Worm (Caenorhabditis elegans) whole organism, L1 larva: ENCODE data around the gene F13D11.4.

ENCODE experiments used
- C04F5.9 ChIP-seq: sonication (generic microtip); optimal IDR thresholded peaks from 2 replicates; lab custom pipeline; 2016; ENCODE audit warnings: missing genetic modification characterization, missing compliant biosample characterization
- C34B4.2 ChIP-seq: sonication (generic microtip); optimal IDR thresholded peaks from 2 replicates; lab custom pipeline; 2017; ENCODE audit warnings: mild to moderate bottlenecking, missing genetic modification characterization, missing compliant biosample characterization
- F16B12.6 ChIP-seq: fragments of 150-350 bp; optimal IDR thresholded peaks from 2 replicates; lab custom pipeline; 2014; ENCODE audit warnings: missing biosample characterization, missing genetic modification characterization
- aha-1 ChIP-seq: fragments of 150-350 bp; optimal IDR thresholded peaks from 2 replicates; lab custom pipeline; 2014; ENCODE audit warnings: missing biosample characterization, missing genetic modification characterization
- alr-1 ChIP-seq: fragments of 200-800 bp; sonication (Bioruptor generic); optimal IDR thresholded peaks from 2 replicates; lab custom pipeline; 2018; ENCODE audit warnings: borderline replicate concordance, mild to moderate bottlenecking, missing genetic modification characterization, missing compliant biosample characterization
- ceh-8 ChIP-seq: fragments of 200-800 bp; sonication (Bioruptor generic); optimal IDR thresholded peaks from 2 replicates; lab custom pipeline; 2018; ENCODE audit warnings: mild to moderate bottlenecking, missing genetic modification characterization, moderate library complexity, missing compliant biosample characterization
- ceh-90 ChIP-seq: sonication (generic microtip); optimal IDR thresholded peaks from 2 replicates; lab custom pipeline; 2016; ENCODE audit warnings: missing genetic modification characterization, missing compliant biosample characterization
- efl-1 ChIP-seq, 4 experiments: fragments of 150-350 bp; optimal IDR thresholded peaks in 3 of 4; peaks in 1 of 4; 1 replicate in 1 of 4; 2 replicates in 3 of 4; lab custom pipeline; 2014; ENCODE audit warnings: missing biosample characterization in 2 of 4, missing genetic modification characterization in 2 of 4, missing genetic modification reagents in 2 of 4
- efl-3 ChIP-seq: fragments of 200-800 bp; sonication (Bioruptor generic); optimal IDR thresholded peaks from 2 replicates; lab custom pipeline; 2018; ENCODE audit warnings: mild to moderate bottlenecking, missing genetic modification characterization, missing compliant biosample characterization
- egl-27 ChIP-seq, 2 experiments: fragments of 150-350 bp in 1 of 2; sonication (generic microtip); optimal IDR thresholded peaks; 3 replicates each; lab custom pipeline; 2017 to 2018; ENCODE audit warnings: missing biosample characterization in 2 of 2, missing genetic modification characterization in 2 of 2, missing genetic modification reagents in 2 of 2
- elt-2 ChIP-seq: sonication (generic microtip); optimal IDR thresholded peaks from 2 replicates; lab custom pipeline; 2016; ENCODE audit warnings: missing genetic modification characterization, mild to moderate bottlenecking, inconsistent platforms, missing compliant biosample characterization, missing genetic modification reagents
- fos-1 ChIP-seq: fragments of 150-350 bp; optimal IDR thresholded peaks from 2 replicates; lab custom pipeline; 2014; ENCODE audit warnings: missing biosample characterization, missing genetic modification characterization
- grh-1 ChIP-seq: fragments of 200-800 bp; sonication (Bioruptor generic); IDR thresholded peaks from 2 replicates; pipeline ENCODE4 v1.3.6; 2022; ENCODE audit warnings: missing genetic modification reagents, missing genetic modification characterization, missing compliant biosample characterization
- hlh-17 ChIP-seq: fragments of 200-800 bp; sonication (Bioruptor generic); optimal IDR thresholded peaks from 2 replicates; lab custom pipeline; 2018; ENCODE audit warnings: missing genetic modification characterization, mild to moderate bottlenecking, missing compliant biosample characterization, moderate library complexity, borderline replicate concordance
- hlh-4 ChIP-seq: sonication (generic microtip); optimal IDR thresholded peaks from 2 replicates; lab custom pipeline; 2016; ENCODE audit warnings: mild to moderate bottlenecking, missing genetic modification characterization, missing compliant biosample characterization
- lin-13 ChIP-seq: fragments of 150-350 bp; optimal IDR thresholded peaks from 2 replicates; lab custom pipeline; 2014; ENCODE audit warnings: missing biosample characterization, missing genetic modification reagents, missing genetic modification characterization
- mab-9 ChIP-seq: fragments of 200-800 bp; sonication (Bioruptor generic); IDR thresholded peaks from 2 replicates; pipeline ENCODE4 v1.3.6; 2022; ENCODE audit warnings: missing genetic modification reagents, missing genetic modification characterization, missing compliant biosample characterization
- mep-1 ChIP-seq: fragments of 150-350 bp; optimal IDR thresholded peaks from 2 replicates; lab custom pipeline; 2014; ENCODE audit warnings: missing biosample characterization, missing genetic modification characterization
- nhr-11 ChIP-seq: fragments of 150-350 bp; optimal IDR thresholded peaks from 2 replicates; lab custom pipeline; 2014; ENCODE audit warnings: missing biosample characterization, missing genetic modification characterization
- nhr-19 ChIP-seq: fragments of 200-800 bp; sonication (Bioruptor generic); conservative IDR thresholded peaks from 2 replicates; pipeline ENCODE4 v1.3.6; 2022; ENCODE audit warnings: missing genetic modification characterization, missing compliant biosample characterization
- nhr-28 ChIP-seq: fragments of 150-350 bp; optimal IDR thresholded peaks from 2 replicates; lab custom pipeline; 2014; ENCODE audit warnings: missing biosample characterization, missing genetic modification characterization
- nhr-47 ChIP-seq: sonication (generic microtip); optimal IDR thresholded peaks from 2 replicates; lab custom pipeline; 2016; ENCODE audit warnings: mild to moderate bottlenecking, missing genetic modification characterization, moderate library complexity, missing compliant biosample characterization
- nhr-77 ChIP-seq: fragments of 150-350 bp; optimal IDR thresholded peaks from 2 replicates; lab custom pipeline; 2014; ENCODE audit warnings: missing biosample characterization, missing genetic modification characterization
- nhr-84 ChIP-seq: sonication (generic microtip); optimal IDR thresholded peaks from 2 replicates; lab custom pipeline; 2017; ENCODE audit warnings: missing biosample characterization, missing genetic modification characterization
- pqm-1 ChIP-seq: sonication (generic microtip); optimal IDR thresholded peaks from 3 replicates; lab custom pipeline; 2017; ENCODE audit warnings: missing biosample characterization, missing genetic modification characterization
- skn-1 ChIP-seq: fragments of 150-350 bp; optimal IDR thresholded peaks from 2 replicates; lab custom pipeline; 2014; ENCODE audit warnings: missing biosample characterization, missing genetic modification characterization
- sox-4 ChIP-seq: sonication (generic microtip); optimal IDR thresholded peaks from 2 replicates; lab custom pipeline; 2016; ENCODE audit warnings: missing genetic modification characterization, missing compliant biosample characterization
- sptf-1 ChIP-seq: fragments of 150-350 bp; optimal IDR thresholded peaks from 2 replicates; lab custom pipeline; 2014; ENCODE audit warnings: missing biosample characterization, missing genetic modification characterization
- tlp-1 ChIP-seq: fragments of 150-350 bp; optimal IDR thresholded peaks from 2 replicates; lab custom pipeline; 2014; ENCODE audit warnings: missing biosample characterization, missing genetic modification characterization
- unc-30 ChIP-seq: sonication (generic microtip); optimal IDR thresholded peaks from 2 replicates; lab custom pipeline; 2017; ENCODE audit warnings: missing biosample characterization, missing genetic modification characterization
- unc-62 ChIP-seq: fragments of 150-350 bp; optimal IDR thresholded peaks from 2 replicates; lab custom pipeline; 2014; ENCODE audit warnings: missing biosample characterization, missing genetic modification reagents, missing genetic modification characterization
- vab-15 ChIP-seq: sonication (generic microtip); optimal IDR thresholded peaks from 2 replicates; lab custom pipeline; 2017; ENCODE audit warnings: missing genotype, mild to moderate bottlenecking, missing genetic modification characterization, missing compliant biosample characterization
- zip-4 ChIP-seq: fragments of 200-800 bp; sonication (Bioruptor generic); optimal IDR thresholded peaks from 2 replicates; lab custom pipeline; 2018; ENCODE audit warnings: mild to moderate bottlenecking, missing genetic modification characterization, moderate library complexity, missing compliant biosample characterization
- ztf-11 ChIP-seq, 2 experiments: sonication (generic microtip); optimal IDR thresholded peaks; 2 replicates each; lab custom pipeline; 2016 to 2017; ENCODE audit warnings: missing genetic modification characterization in 2 of 2, missing biosample characterization in 1 of 2, missing compliant biosample characterization in 1 of 2

Gene F13D11.4

ce11 chrX:5782153-5782552 lies 52.5 kb downstream of the F13D11.4 start, which contains the start of gene gakh-1 (continued):
- TF ChIP-seq nhr-19 (GFP tag; lab: Robert Waterston, UW) (peak; percentile 63), ceh-8 (peak; percentile 51), nhr-11 (tag; lab: Kevin White, UChicago) (no peak), sox-4 (tag; lab: Kevin White, UChicago) (peak; percentile 20), mep-1 (tag; lab: Kevin White, UChicago) (peak; percentile 60), pqm-1 (tag; lab: Kevin White, UChicago) (no peak), nhr-77 (peak; percentile 46), C04F5.9 (tag; lab: Kevin White, UChicago) (no peak), vab-15 (tag; lab: Kevin White, UChicago) (no peak), sptf-1 (no peak), hlh-4 (tag; lab: Kevin White, UChicago) (no peak), unc-62 (GFP tag; lab: Kevin White, UChicago) (no peak), nhr-47 (tag; lab: Kevin White, UChicago) (peak; percentile 83), ztf-11 (tag; optimal IDR thresholded peaks at IDR 0.05; lab: Kevin White, UChicago) (no peak), grh-1 (GFP tag; lab: Robert Waterston, UW) (peak; percentile 85), efl-3 (no peak), mab-9 (0 out of 2 replicates have a peak, but pooled peaks have one; percentile 10), hlh-17 (no peak), lin-13 (GFP tag; lab: Kevin White, UChicago) (peak; percentile 47), F16B12.6 (tag; lab: Kevin White, UChicago) (peak; percentile 28), egl-27 (tag; optimal IDR thresholded peaks at IDR 0.05; lab: Kevin White, UChicago) (no peak), zip-4 (GFP tag; lab: Kevin White, UChicago) (peak; percentile 41), alr-1 (tag; lab: Kevin White, UChicago) (no peak), aha-1 (no peak), unc-30 (tag; lab: Kevin White, UChicago) (no peak), C34B4.2 (no peak), skn-1 (peak; percentile 28), ceh-90 (no peak), efl-1 (optimal IDR thresholded peaks at IDR 0.05; lab: Kevin White, UChicago) (peak; percentile 35 to 52), efl-1 (GFP tag; optimal IDR thresholded peaks at IDR 0.05 in 1 of 2; lab: Kevin White, UChicago) (peak; percentile 50 to 97), elt-2 (tag; lab: Kevin White, UChicago) (peak; percentile 42), tlp-1 (no peak), fos-1 (tag; lab: Kevin White, UChicago) (peak; percentile 1), nhr-84 (tag; lab: Kevin White, UChicago) (no peak), nhr-28 (tag; lab: Kevin White, UChicago) (no peak)
